Worm (Caenorhabditis elegans): ENCODE measurements around the gene nrx-1.
A peak's percentile ranks its signal among the peaks of the same experiment; 100 is the strongest.

DNA sequence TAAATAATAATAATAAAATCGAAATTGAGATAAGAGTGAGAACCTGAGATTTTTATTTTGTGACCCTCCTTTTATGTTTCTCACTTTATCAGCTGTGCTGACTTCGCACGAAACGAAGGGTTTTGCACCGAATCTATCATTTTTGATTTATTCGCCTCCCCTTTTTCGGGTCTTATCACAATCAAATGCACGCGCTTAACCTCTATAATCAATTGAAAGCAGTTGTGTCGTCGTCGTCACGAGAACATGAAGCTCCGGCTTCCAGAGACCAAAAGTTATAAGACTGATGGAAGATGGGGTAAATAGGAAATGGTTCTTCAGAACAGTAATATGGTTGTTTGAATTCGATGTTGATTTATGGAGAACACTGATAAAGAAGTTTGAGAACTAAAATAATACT lies 23.7 kb upstream of the nrx-1 start, which contains the start of gene D1054.18:
- TF ChIP-seq mel-28 (tag; optimal IDR thresholded peaks at IDR 0.05; ENCODE audit: borderline replicate concordance), result no peak
- TF ChIP-seq lir-1 (GFP tag; conservative IDR thresholded peaks at IDR 0.05), result no peak
- no peak for TF ChIP-seq mcd-1 (GFP tag; IDR thresholded peaks at IDR 0.05)
- TF ChIP-seq sptf-2 (GFP tag; optimal IDR thresholded peaks at IDR 0.05), result no peak
- TF ChIP-seq efl-1 (GFP tag; optimal IDR thresholded peaks at IDR 0.05), result no peak
- peak; percentile 41 for TF ChIP-seq ztf-22 (GFP tag; optimal IDR thresholded peaks at IDR 0.05)
- TF ChIP-seq snpc-4 (GFP tag; optimal IDR thresholded peaks at IDR 0.05), result no peak
- no peak for TF ChIP-seq snpc-4 (tag; optimal IDR thresholded peaks at IDR 0.05)
- no peak for TF ChIP-seq egrh-3 (GFP tag; IDR thresholded peaks at IDR 0.05)
- TF ChIP-seq snpc-3.4 (tag; optimal IDR thresholded peaks at IDR 0.05), result no peak
- no peak for TF ChIP-seq lin-54 (GFP tag; optimal IDR thresholded peaks at IDR 0.05)
- no peak for TF ChIP-seq C17E4.6 (GFP tag; IDR thresholded peaks at IDR 0.05)
- no peak for TF ChIP-seq nfya-1 (tag; optimal IDR thresholded peaks at IDR 0.05; ENCODE audit: borderline replicate concordance, insufficient read depth)
- no peak for TF ChIP-seq ama-1 (optimal IDR thresholded peaks at IDR 0.05)
- no peak for TF ChIP-seq ama-1 (GFP tag; optimal IDR thresholded peaks at IDR 0.05)
